Worm (Caenorhabditis elegans) whole organism, L4 larva: ENCODE data around the gene gen-1.

Experiments
- F10B5.3 ChIP-seq: sonication (generic microtip); optimal IDR thresholded peaks from 2 replicates; lab custom pipeline; 2016; ENCODE audit warnings: mild to moderate bottlenecking, missing genetic modification characterization, missing compliant biosample characterization
- R02D3.7 ChIP-seq: fragments of 150-350 bp; sonication (generic microtip); optimal IDR thresholded peaks from 3 replicates; lab custom pipeline; 2014; ENCODE audit warnings: missing biosample characterization, missing genetic modification characterization
- Y105C5A.15 ChIP-seq: fragments of 200-800 bp; sonication (Bioruptor generic); IDR thresholded peaks from 2 replicates; pipeline ENCODE4 v1.3.6; 2022; ENCODE audit warnings: missing genetic modification characterization, missing compliant biosample characterization
- Y48G9A.11 ChIP-seq: fragments of 200-800 bp; sonication (Bioruptor generic); IDR thresholded peaks from 2 replicates; pipeline ENCODE4 v1.3.6; 2022; ENCODE audit warnings: missing genetic modification reagents, missing genetic modification characterization, missing compliant biosample characterization
- Y5F2A.4 ChIP-seq: fragments of 200-800 bp; sonication (Bioruptor generic); optimal IDR thresholded peaks from 2 replicates; lab custom pipeline; 2018; ENCODE audit warnings: mild to moderate bottlenecking, missing genetic modification characterization, missing compliant biosample characterization
- aha-1 ChIP-seq: fragments of 150-350 bp; peaks from one replicate; lab custom pipeline; 2014; ENCODE audit warnings: missing biosample characterization, missing genetic modification characterization
- aly-2 ChIP-seq: sonication (generic microtip); optimal IDR thresholded peaks from 2 replicates; lab custom pipeline; 2018; ENCODE audit warnings: missing biosample characterization, missing genetic modification characterization
- ama-1 ChIP-seq: fragments of 150-350 bp; optimal IDR thresholded peaks from 2 replicates; lab custom pipeline; 2014; ENCODE audit warnings: inconsistent platforms, mixed read lengths
- arid-1 ChIP-seq: fragments of 200-800 bp; sonication (Bioruptor generic); conservative IDR thresholded peaks from 2 replicates; pipeline ENCODE4 v1.3.6; 2022; ENCODE audit warnings: missing genetic modification reagents, missing genetic modification characterization, missing compliant biosample characterization
- ceh-28 ChIP-seq: fragments of 150-350 bp; optimal IDR thresholded peaks from 2 replicates; lab custom pipeline; 2014; ENCODE audit warnings: missing biosample characterization, missing genetic modification reagents, missing genetic modification characterization
- ceh-62 ChIP-seq: sonication (generic microtip); optimal IDR thresholded peaks from 2 replicates; lab custom pipeline; 2017; ENCODE audit warnings: missing biosample characterization, missing genetic modification characterization
- ceh-82 ChIP-seq: sonication (generic microtip); optimal IDR thresholded peaks from 2 replicates; lab custom pipeline; 2017; ENCODE audit warnings: missing biosample characterization, missing genetic modification characterization
- cey-2 ChIP-seq: sonication (generic microtip); optimal IDR thresholded peaks from 3 replicates; lab custom pipeline; 2017; ENCODE audit warnings: missing genetic modification characterization, mild to moderate bottlenecking, missing compliant biosample characterization, antibody characterized with exemption, borderline replicate concordance; ENCODE audit not compliant: insufficient read depth
- daf-19 ChIP-seq: fragments of 200-800 bp; sonication (Bioruptor generic); conservative IDR thresholded peaks from 2 replicates; pipeline ENCODE4 v1.3.6; 2022; ENCODE audit warnings: missing genetic modification characterization, missing compliant biosample characterization
- daf-8 ChIP-seq: fragments of 200-800 bp; sonication (Bioruptor generic); IDR thresholded peaks from 2 replicates; pipeline ENCODE4 v1.3.6; 2022; ENCODE audit warnings: missing genetic modification characterization, missing compliant biosample characterization
- dve-1 ChIP-seq: sonication (generic microtip); optimal IDR thresholded peaks from 2 replicates; lab custom pipeline; 2017; ENCODE audit warnings: antibody characterized with exemption, mild to moderate bottlenecking, missing genetic modification characterization, missing compliant biosample characterization; ENCODE audit not compliant: insufficient read depth
- fkh-10 ChIP-seq: fragments of 150-350 bp; optimal IDR thresholded peaks from 2 replicates; lab custom pipeline; 2014; ENCODE audit warnings: missing biosample characterization, missing genetic modification reagents, missing genetic modification characterization
- fos-1 ChIP-seq: fragments of 150-350 bp; optimal IDR thresholded peaks from 2 replicates; lab custom pipeline; 2014; ENCODE audit warnings: missing biosample characterization, missing genetic modification characterization
- gei-8 ChIP-seq: fragments of 200-800 bp; sonication (Bioruptor generic); optimal IDR thresholded peaks from 2 replicates; lab custom pipeline; 2018; ENCODE audit warnings: mild to moderate bottlenecking, missing genetic modification characterization, missing compliant biosample characterization
- hif-1 ChIP-seq, 2 experiments: sonication (generic microtip); optimal IDR thresholded peaks; 2 replicates each; lab custom pipeline; 2016 to 2017; ENCODE audit warnings: missing compliant biosample characterization in 2 of 2, missing genetic modification characterization in 2 of 2, missing genetic modification reagents in 2 of 2, missing genotype in 2 of 2, mild to moderate bottlenecking in 1 of 2
- hlh-11 ChIP-seq: fragments of 200-800 bp; sonication (Bioruptor generic); optimal IDR thresholded peaks from 2 replicates; lab custom pipeline; 2018; ENCODE audit warnings: mild to moderate bottlenecking, missing genetic modification characterization, missing compliant biosample characterization
- hlh-30 ChIP-seq: sonication (generic microtip); optimal IDR thresholded peaks from 2 replicates; lab custom pipeline; 2017; ENCODE audit warnings: antibody characterized with exemption, mild to moderate bottlenecking, missing genetic modification characterization, missing compliant biosample characterization; ENCODE audit not compliant: insufficient read depth
- hmg-1.1 ChIP-seq: fragments of 200-800 bp; sonication (Bioruptor generic); IDR thresholded peaks from 2 replicates; pipeline ENCODE4 v1.3.6; 2022; ENCODE audit warnings: missing genetic modification reagents, missing genetic modification characterization, missing compliant biosample characterization
- jun-1 ChIP-seq: fragments of 150-350 bp; optimal IDR thresholded peaks from 2 replicates; lab custom pipeline; 2014; ENCODE audit warnings: missing biosample characterization, missing genetic modification reagents, missing genetic modification characterization
- lim-7 ChIP-seq: fragments of 200-800 bp; sonication (Bioruptor generic); IDR thresholded peaks from 2 replicates; pipeline ENCODE4 v1.3.6; 2022; ENCODE audit warnings: missing genetic modification characterization, missing compliant biosample characterization
- lin-13 ChIP-seq: fragments of 150-350 bp; optimal IDR thresholded peaks from 2 replicates; lab custom pipeline; 2014; ENCODE audit warnings: missing biosample characterization, missing genetic modification reagents, missing genetic modification characterization
- mdt-29 ChIP-seq: fragments of 200-800 bp; sonication (Bioruptor generic); IDR thresholded peaks from 2 replicates; pipeline ENCODE4 v1.3.6; 2022; ENCODE audit warnings: missing genetic modification reagents, missing genetic modification characterization, missing compliant biosample characterization
- mxl-2 ChIP-seq: fragments of 200-800 bp; sonication (Bioruptor generic); conservative IDR thresholded peaks from 2 replicates; pipeline ENCODE4 v1.3.6; 2022; ENCODE audit warnings: missing genetic modification reagents, missing genetic modification characterization, missing compliant biosample characterization
- mxl-3 ChIP-seq: fragments of 200-800 bp; sonication (Bioruptor generic); optimal IDR thresholded peaks from 2 replicates; lab custom pipeline; 2018; ENCODE audit warnings: mild to moderate bottlenecking, missing genetic modification characterization, missing compliant biosample characterization
- nhr-10 ChIP-seq: fragments of 150-350 bp; optimal IDR thresholded peaks from 2 replicates; lab custom pipeline; 2014; ENCODE audit warnings: missing biosample characterization, missing genetic modification characterization
- nhr-102 ChIP-seq: sonication (generic microtip); optimal IDR thresholded peaks from 2 replicates; lab custom pipeline; 2016; ENCODE audit warnings: mild to moderate bottlenecking, missing genetic modification characterization, moderate library complexity, missing compliant biosample characterization
- nhr-28 ChIP-seq: fragments of 150-350 bp; optimal IDR thresholded peaks from 2 replicates; lab custom pipeline; 2014; ENCODE audit warnings: missing biosample characterization, missing genetic modification characterization
- nhr-41 ChIP-seq: fragments of 200-800 bp; sonication (Bioruptor generic); IDR thresholded peaks from 2 replicates; pipeline ENCODE4 v1.3.6; 2022; ENCODE audit warnings: missing genetic modification reagents, missing genetic modification characterization, missing compliant biosample characterization
- nhr-42 ChIP-seq: fragments of 200-800 bp; sonication (Bioruptor generic); IDR thresholded peaks from 2 replicates; pipeline ENCODE4 v1.3.6; 2022; ENCODE audit warnings: missing genetic modification characterization, missing compliant biosample characterization
- nhr-48 ChIP-seq: sonication (generic microtip); optimal IDR thresholded peaks from 2 replicates; lab custom pipeline; 2016; ENCODE audit warnings: mild to moderate bottlenecking, missing genetic modification characterization, missing compliant biosample characterization
- nhr-76 ChIP-seq: fragments of 150-350 bp; optimal IDR thresholded peaks from 2 replicates; lab custom pipeline; 2014; ENCODE audit warnings: missing biosample characterization, missing genetic modification characterization
- skn-1 ChIP-seq: fragments of 150-350 bp; optimal IDR thresholded peaks from 2 replicates; lab custom pipeline; 2014; ENCODE audit warnings: missing biosample characterization, missing genetic modification characterization
- snpc-1.2 ChIP-seq: fragments of 200-800 bp; sonication (Bioruptor generic); IDR thresholded peaks from 2 replicates; pipeline ENCODE4 v1.3.6; 2022; ENCODE audit warnings: missing genetic modification reagents, missing genetic modification characterization, missing compliant biosample characterization
- spr-1 ChIP-seq: sonication (generic microtip); optimal IDR thresholded peaks from 2 replicates; lab custom pipeline; 2016; ENCODE audit warnings: mild to moderate bottlenecking, missing genetic modification characterization, missing compliant biosample characterization
- unc-130 ChIP-seq: sonication (generic microtip); optimal IDR thresholded peaks from 2 replicates; lab custom pipeline; 2016; ENCODE audit warnings: missing genetic modification reagents, missing genetic modification characterization, missing compliant biosample characterization
- zag-1 ChIP-seq: fragments of 150-350 bp; optimal IDR thresholded peaks from 2 replicates; lab custom pipeline; 2014; ENCODE audit warnings: missing biosample characterization, missing genetic modification characterization
- zip-2 ChIP-seq: fragments of 150-350 bp; optimal IDR thresholded peaks from 2 replicates; lab custom pipeline; 2014; ENCODE audit warnings: missing biosample characterization, missing genetic modification characterization
- ztf-11 ChIP-seq: fragments of 150-350 bp; optimal IDR thresholded peaks from 2 replicates; lab custom pipeline; 2014; ENCODE audit warnings: missing biosample characterization, missing genetic modification characterization

The gen-1 gene

DNA sequence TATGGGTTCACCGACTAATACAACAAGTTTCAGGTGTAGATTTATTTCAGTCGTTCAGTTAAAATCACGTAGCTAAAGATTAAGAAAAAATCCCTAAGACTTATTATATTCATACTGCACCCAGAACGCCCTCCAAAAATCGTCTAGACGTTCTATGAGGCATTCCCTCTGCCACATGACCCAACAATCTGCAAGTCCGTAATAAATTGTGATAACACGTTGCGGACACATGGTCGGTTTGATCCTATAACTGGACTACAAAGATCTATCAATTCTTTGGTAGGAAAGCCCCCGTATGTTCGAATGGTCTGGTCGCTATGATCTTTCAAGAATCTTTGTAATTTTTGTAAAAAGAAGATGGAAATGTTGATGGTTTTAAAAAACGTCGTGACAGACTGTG, 32.0 kb downstream of the gen-1 start (continued):
- TF ChIP-seq mdt-29 (GFP tag; lab: Robert Waterston, UW) (no peak), spr-1 (tag; lab: Kevin White, UChicago) (no peak), gei-8 (GFP tag; lab: Kevin White, UChicago) (no peak), Y5F2A.4 (GFP tag; lab: Kevin White, UChicago) (no peak), hmg-1.1 (GFP tag; lab: Robert Waterston, UW) (no peak), unc-130 (GFP tag; lab: Kevin White, UChicago) (no peak), aha-1 (no peak), jun-1 (tag; lab: Kevin White, UChicago) (no peak), ama-1 (lab: Kevin White, UChicago) (no peak), F10B5.3 (no peak), ceh-28 (tag; lab: Kevin White, UChicago) (no peak), dve-1 (no peak), R02D3.7 (no peak), nhr-41 (GFP tag; lab: Robert Waterston, UW) (no peak), nhr-48 (tag; lab: Kevin White, UChicago) (peak; percentile 83), fos-1 (tag; lab: Kevin White, UChicago) (no peak), nhr-102 (tag; lab: Kevin White, UChicago) (no peak), cey-2 (no peak), ceh-82 (tag; lab: Kevin White, UChicago) (no peak), fkh-10 (GFP tag; lab: Kevin White, UChicago) (no peak), nhr-76 (tag; lab: Kevin White, UChicago) (no peak), mxl-2 (GFP tag; lab: Robert Waterston, UW) (no peak), zip-2 (tag; lab: Kevin White, UChicago) (no peak), nhr-28 (tag; lab: Kevin White, UChicago) (peak; percentile 84), nhr-42 (GFP tag; lab: Robert Waterston, UW) (no peak), arid-1 (no peak), ztf-11 (tag; lab: Kevin White, UChicago) (no peak), nhr-10 (tag; lab: Kevin White, UChicago) (no peak), ceh-62 (no peak), Y48G9A.11 (GFP tag; lab: Robert Waterston, UW) (no peak), daf-19 (GFP tag; lab: Robert Waterston, UW) (no peak), zag-1 (tag; lab: Kevin White, UChicago) (no peak), hif-1 (tag; optimal IDR thresholded peaks at IDR 0.05; lab: Kevin White, UChicago) (no peak), hlh-30 (peak; percentile 14), Y105C5A.15 (GFP tag; lab: Robert Waterston, UW) (no peak), hlh-11 (tag; lab: Kevin White, UChicago) (peak; percentile 23), daf-8 (no peak), skn-1 (tag; lab: Kevin White, UChicago) (no peak), mxl-3 (peak; percentile 92), aly-2 (no peak), snpc-1.2 (GFP tag; lab: Robert Waterston, UW) (no peak), lin-13 (GFP tag; lab: Kevin White, UChicago) (no peak), lim-7 (GFP tag; lab: Robert Waterston, UW) (no peak)

- TF ChIP-seq fkh-10 (GFP tag; lab: Kevin White, UChicago) (no peak), nhr-28 (tag; lab: Kevin White, UChicago) (peak; percentile 12)
- TF ChIP-seq, all 104 proteins: peak for 1
Observed at ce11 chrIII:6215476-6215875, 32.5 kb downstream of the gen-1 start, which contains the start of gene C23G10.11. C23G10.11 (minus strand) TSS chrIII:6215576.
